Fruit fly (Drosophila melanogaster): ENCODE results near the gene CG34134.

dm6 chr2L:8229134-8229533 is 38.6 kb upstream of the CG34134 start:
- TF ChIP-seq Sin3A (optimal IDR thresholded peaks at IDR 0.05), result no peak
- TF ChIP-seq ttk (optimal IDR thresholded peaks at IDR 0.05), result no peak
- TF ChIP-seq psq (optimal IDR thresholded peaks at IDR 0.05), result no peak
- TF ChIP-seq Myc (optimal IDR thresholded peaks at IDR 0.05), result no peak
- no peak for TF ChIP-seq insv (optimal IDR thresholded peaks at IDR 0.05)
- TF ChIP-seq h (optimal IDR thresholded peaks at IDR 0.05), result no peak
